Worm (Caenorhabditis elegans) whole organism, L1 larva: Measurements from ENCODE around the gene rfp-1.

ENCODE experiments used
- C04F5.9 ChIP-seq: sonication (generic microtip); optimal IDR thresholded peaks from 2 replicates; lab custom pipeline; 2016; ENCODE audit warnings: missing genetic modification characterization, missing compliant biosample characterization
- C16A3.4 ChIP-seq: fragments of 150-350 bp; optimal IDR thresholded peaks from 2 replicates; lab custom pipeline; 2014; ENCODE audit warnings: missing biosample characterization, missing genetic modification characterization
- Y116A8C.19 ChIP-seq: sonication (generic microtip); optimal IDR thresholded peaks from 2 replicates; lab custom pipeline; 2016; ENCODE audit warnings: missing compliant biosample characterization, missing genetic modification characterization, borderline replicate concordance
- alr-1 ChIP-seq: fragments of 200-800 bp; sonication (Bioruptor generic); optimal IDR thresholded peaks from 2 replicates; lab custom pipeline; 2018; ENCODE audit warnings: borderline replicate concordance, mild to moderate bottlenecking, missing genetic modification characterization, missing compliant biosample characterization
- aly-2 ChIP-seq: fragments of 150-350 bp; optimal IDR thresholded peaks from 2 replicates; lab custom pipeline; 2014; ENCODE audit warnings: missing biosample characterization, missing genetic modification characterization
- blmp-1 ChIP-seq: fragments of 150-350 bp; optimal IDR thresholded peaks from 2 replicates; lab custom pipeline; 2014; ENCODE audit warnings: missing biosample characterization, missing genetic modification characterization
- ceh-8 ChIP-seq: fragments of 200-800 bp; sonication (Bioruptor generic); optimal IDR thresholded peaks from 2 replicates; lab custom pipeline; 2018; ENCODE audit warnings: mild to moderate bottlenecking, missing genetic modification characterization, moderate library complexity, missing compliant biosample characterization
- ceh-82 ChIP-seq, 3 experiments: fragments of 150-350 bp in 1 of 3; sonication (generic microtip) in 2 of 3; optimal IDR thresholded peaks; 2 replicates each; lab custom pipeline; 2014 to 2017; ENCODE audit warnings: missing biosample characterization in 3 of 3, missing genetic modification characterization in 3 of 3
- ceh-90 ChIP-seq: sonication (generic microtip); optimal IDR thresholded peaks from 2 replicates; lab custom pipeline; 2016; ENCODE audit warnings: missing genetic modification characterization, missing compliant biosample characterization
- ces-1 ChIP-seq: fragments of 150-350 bp; optimal IDR thresholded peaks from 2 replicates; lab custom pipeline; 2014; ENCODE audit warnings: missing biosample characterization, missing genetic modification reagents, missing genetic modification characterization
- dsc-1 ChIP-seq: sonication (generic microtip); optimal IDR thresholded peaks from 2 replicates; lab custom pipeline; 2016; ENCODE audit warnings: mild to moderate bottlenecking, missing genetic modification characterization, missing compliant biosample characterization
- efl-1 ChIP-seq, 4 experiments: fragments of 150-350 bp; optimal IDR thresholded peaks in 3 of 4; peaks in 1 of 4; 1 replicate in 1 of 4; 2 replicates in 3 of 4; lab custom pipeline; 2014; ENCODE audit warnings: missing biosample characterization in 2 of 4, missing genetic modification characterization in 2 of 4, missing genetic modification reagents in 2 of 4
- efl-3 ChIP-seq: fragments of 200-800 bp; sonication (Bioruptor generic); optimal IDR thresholded peaks from 2 replicates; lab custom pipeline; 2018; ENCODE audit warnings: mild to moderate bottlenecking, missing genetic modification characterization, missing compliant biosample characterization
- egl-27 ChIP-seq, 2 experiments: fragments of 150-350 bp in 1 of 2; sonication (generic microtip); optimal IDR thresholded peaks; 3 replicates each; lab custom pipeline; 2017 to 2018; ENCODE audit warnings: missing biosample characterization in 2 of 2, missing genetic modification characterization in 2 of 2, missing genetic modification reagents in 2 of 2
- elt-3 ChIP-seq, 6 experiments: fragments of 150-350 bp in 1 of 6; sonication (generic microtip); optimal IDR thresholded peaks; 2 replicates each; lab custom pipeline; 2017 to 2018; ENCODE audit warnings: missing biosample characterization in 6 of 6, missing genetic modification characterization in 6 of 6, inconsistent platforms in 1 of 6
- grh-1 ChIP-seq: fragments of 200-800 bp; sonication (Bioruptor generic); IDR thresholded peaks from 2 replicates; pipeline ENCODE4 v1.3.6; 2022; ENCODE audit warnings: missing genetic modification reagents, missing genetic modification characterization, missing compliant biosample characterization
- hpl-2 ChIP-seq: fragments of 150-350 bp; optimal IDR thresholded peaks from 2 replicates; lab custom pipeline; 2014; ENCODE audit warnings: missing biosample characterization, missing genetic modification reagents, missing genetic modification characterization
- lin-13 ChIP-seq: fragments of 150-350 bp; optimal IDR thresholded peaks from 2 replicates; lab custom pipeline; 2014; ENCODE audit warnings: missing biosample characterization, missing genetic modification reagents, missing genetic modification characterization
- lin-35 ChIP-seq, 2 experiments: fragments of 150-350 bp; optimal IDR thresholded peaks; 2 replicates each; lab custom pipeline; 2014; ENCODE audit warnings: missing biosample characterization in 2 of 2, missing genetic modification characterization in 2 of 2, missing genetic modification reagents in 2 of 2
- lin-39 ChIP-seq: fragments of 150-350 bp; optimal IDR thresholded peaks from 2 replicates; lab custom pipeline; 2014; ENCODE audit warnings: missing biosample characterization, missing genetic modification reagents, missing genetic modification characterization
- lsy-2 ChIP-seq, 2 experiments: fragments of 150-350 bp; optimal IDR thresholded peaks; 2 replicates each; lab custom pipeline; 2014; ENCODE audit warnings: missing biosample characterization in 2 of 2, missing genetic modification characterization in 2 of 2
- mab-9 ChIP-seq: fragments of 200-800 bp; sonication (Bioruptor generic); IDR thresholded peaks from 2 replicates; pipeline ENCODE4 v1.3.6; 2022; ENCODE audit warnings: missing genetic modification reagents, missing genetic modification characterization, missing compliant biosample characterization
- mdl-1 ChIP-seq, 2 experiments: fragments of 150-350 bp; optimal IDR thresholded peaks; 2 replicates each; lab custom pipeline; 2014 to 2017; ENCODE audit warnings: missing biosample characterization in 2 of 2, missing genetic modification characterization in 2 of 2, inconsistent platforms in 1 of 2
- nhr-12 ChIP-seq: sonication (generic microtip); optimal IDR thresholded peaks from 2 replicates; lab custom pipeline; 2017; ENCODE audit warnings: missing biosample characterization, missing genetic modification characterization
- nhr-20 ChIP-seq: sonication (generic microtip); optimal IDR thresholded peaks from 2 replicates; lab custom pipeline; 2016; ENCODE audit warnings: mild to moderate bottlenecking, missing genetic modification characterization, missing compliant biosample characterization
- nhr-47 ChIP-seq: sonication (generic microtip); optimal IDR thresholded peaks from 2 replicates; lab custom pipeline; 2016; ENCODE audit warnings: mild to moderate bottlenecking, missing genetic modification characterization, moderate library complexity, missing compliant biosample characterization
- nhr-84 ChIP-seq: sonication (generic microtip); optimal IDR thresholded peaks from 2 replicates; lab custom pipeline; 2017; ENCODE audit warnings: missing biosample characterization, missing genetic modification characterization
- nhr-85 ChIP-seq: sonication (generic microtip); peaks from one replicate; lab custom pipeline; 2016; ENCODE audit warnings: missing genetic modification characterization, inconsistent platforms, missing compliant biosample characterization
- nhr-90 ChIP-seq: sonication (generic microtip); optimal IDR thresholded peaks from 2 replicates; lab custom pipeline; 2016; ENCODE audit warnings: mild to moderate bottlenecking, missing genetic modification characterization, missing compliant biosample characterization; ENCODE audit not compliant: poor library complexity
- pag-3 ChIP-seq: sonication (generic microtip); optimal IDR thresholded peaks from 2 replicates; lab custom pipeline; 2017; ENCODE audit warnings: missing genetic modification characterization, mild to moderate bottlenecking, missing compliant biosample characterization, antibody characterized with exemption, borderline replicate concordance; ENCODE audit not compliant: insufficient read depth
- rnt-1 ChIP-seq: sonication (generic microtip); optimal IDR thresholded peaks from 2 replicates; lab custom pipeline; 2016; ENCODE audit warnings: mild to moderate bottlenecking, missing genetic modification characterization, moderate library complexity, missing compliant biosample characterization
- skn-1 ChIP-seq: fragments of 150-350 bp; optimal IDR thresholded peaks from 2 replicates; lab custom pipeline; 2014; ENCODE audit warnings: missing biosample characterization, missing genetic modification characterization
- snu-23 ChIP-seq: sonication (generic microtip); optimal IDR thresholded peaks from 2 replicates; lab custom pipeline; 2016; ENCODE audit warnings: missing genetic modification characterization, missing compliant biosample characterization
- sox-4 ChIP-seq: sonication (generic microtip); optimal IDR thresholded peaks from 2 replicates; lab custom pipeline; 2016; ENCODE audit warnings: missing genetic modification characterization, missing compliant biosample characterization
- sptf-1 ChIP-seq: fragments of 150-350 bp; optimal IDR thresholded peaks from 2 replicates; lab custom pipeline; 2014; ENCODE audit warnings: missing biosample characterization, missing genetic modification characterization
- sup-37 ChIP-seq: fragments of 200-800 bp; sonication (Bioruptor generic); optimal IDR thresholded peaks from 2 replicates; lab custom pipeline; 2018; ENCODE audit warnings: mild to moderate bottlenecking, missing genetic modification characterization, missing compliant biosample characterization
- swsn-7 ChIP-seq: sonication (generic microtip); optimal IDR thresholded peaks from 2 replicates; lab custom pipeline; 2016; ENCODE audit warnings: missing genetic modification characterization, missing compliant biosample characterization
- tbx-2 ChIP-seq: sonication (generic microtip); optimal IDR thresholded peaks from 2 replicates; lab custom pipeline; 2016; ENCODE audit warnings: missing genetic modification characterization, missing compliant biosample characterization
- unc-130 ChIP-seq: fragments of 150-350 bp; optimal IDR thresholded peaks from 2 replicates; lab custom pipeline; 2017; ENCODE audit warnings: missing biosample characterization, missing genetic modification characterization, inconsistent platforms
- unc-30 ChIP-seq: sonication (generic microtip); optimal IDR thresholded peaks from 2 replicates; lab custom pipeline; 2017; ENCODE audit warnings: missing biosample characterization, missing genetic modification characterization
- unc-86 ChIP-seq: sonication (generic microtip); optimal IDR thresholded peaks from 2 replicates; lab custom pipeline; 2016; ENCODE audit warnings: missing genetic modification characterization, missing compliant biosample characterization
- vab-15 ChIP-seq: sonication (generic microtip); optimal IDR thresholded peaks from 2 replicates; lab custom pipeline; 2017; ENCODE audit warnings: missing genotype, mild to moderate bottlenecking, missing genetic modification characterization, missing compliant biosample characterization
- xbp-1 ChIP-seq: sonication (generic microtip); optimal IDR thresholded peaks from 2 replicates; lab custom pipeline; 2016; ENCODE audit warnings: missing genetic modification characterization, missing compliant biosample characterization
- zag-1 ChIP-seq: fragments of 150-350 bp; optimal IDR thresholded peaks from 2 replicates; lab custom pipeline; 2014; ENCODE audit warnings: missing biosample characterization, missing genetic modification characterization
- zip-4 ChIP-seq: fragments of 200-800 bp; sonication (Bioruptor generic); optimal IDR thresholded peaks from 2 replicates; lab custom pipeline; 2018; ENCODE audit warnings: mild to moderate bottlenecking, missing genetic modification characterization, moderate library complexity, missing compliant biosample characterization
- ztf-11 ChIP-seq, 2 experiments: sonication (generic microtip); optimal IDR thresholded peaks; 2 replicates each; lab custom pipeline; 2016 to 2017; ENCODE audit warnings: missing genetic modification characterization in 2 of 2, missing biosample characterization in 1 of 2, missing compliant biosample characterization in 1 of 2
- ztf-4 ChIP-seq: fragments of 150-350 bp; optimal IDR thresholded peaks from 2 replicates; lab custom pipeline; 2014; ENCODE audit warnings: missing biosample characterization, missing genetic modification characterization

Gene rfp-1

DNA sequence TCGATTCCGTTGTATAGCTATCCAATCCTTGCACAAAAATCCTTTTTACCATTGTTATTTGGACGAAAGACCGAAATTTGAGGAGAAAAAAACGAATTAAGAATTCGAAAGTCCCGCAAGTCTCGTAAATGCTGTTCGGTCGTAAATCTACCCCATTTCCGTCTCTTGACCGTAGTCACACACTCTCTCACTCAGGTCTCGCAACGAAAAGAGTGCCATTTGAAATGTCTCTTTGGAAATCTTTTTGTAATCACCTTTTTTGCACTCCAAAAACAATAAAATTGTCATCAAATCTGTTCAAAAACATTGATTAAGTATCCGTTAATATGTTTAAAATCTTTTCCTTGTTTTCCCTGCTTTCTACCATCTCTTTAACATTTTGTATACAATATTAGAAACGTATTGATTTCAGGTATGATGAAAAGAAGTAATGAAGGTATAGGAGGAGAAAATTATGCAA lies at the start of gene rfp-1, which contains the start of gene R05D3.8 (continued):
- TF ChIP-seq nhr-90 (tag; lab: Kevin White, UChicago): peak; percentile 63
- peak; percentile 63 for TF ChIP-seq unc-86
- TF ChIP-seq efl-1 (optimal IDR thresholded peaks at IDR 0.05; lab: Kevin White, UChicago): peak; percentile 89 to 92
- TF ChIP-seq efl-1 (GFP tag; optimal IDR thresholded peaks at IDR 0.05 in 1 of 2; lab: Kevin White, UChicago): peak; percentile 80 to 97
- peak; percentile 43 for TF ChIP-seq ztf-4
- peak; percentile 66 for TF ChIP-seq grh-1 (GFP tag; lab: Robert Waterston, UW)
- TF ChIP-seq C04F5.9 (tag; lab: Kevin White, UChicago): peak; percentile 58
- peak in 1 of 2 experiments; percentile 9 for TF ChIP-seq ztf-11 (tag; optimal IDR thresholded peaks at IDR 0.05; lab: Kevin White, UChicago)
- no peak for TF ChIP-seq egl-27 (tag; optimal IDR thresholded peaks at IDR 0.05; lab: Kevin White, UChicago)
- peak; percentile 44 for TF ChIP-seq lin-39 (tag; lab: Kevin White, UChicago)
- TF ChIP-seq hpl-2: no peak
- TF ChIP-seq vab-15 (tag; lab: Kevin White, UChicago): peak; percentile 32
- TF ChIP-seq nhr-84 (tag; lab: Kevin White, UChicago): no peak
- TF ChIP-seq aly-2 (tag; lab: Kevin White, UChicago): peak; percentile 56
- TF ChIP-seq sup-37 (GFP tag; lab: Kevin White, UChicago): no peak
- 0 out of 2 replicates have a peak, but pooled peaks have one; percentile 7 for TF ChIP-seq mab-9 (GFP tag; lab: Robert Waterston, UW)
- TF ChIP-seq elt-3 (tag; optimal IDR thresholded peaks at IDR 0.05; lab: Kevin White, UChicago): peak in 3 of 6 experiments; percentile 4 to 74 (median 20)
- no peak for TF ChIP-seq sptf-1 (tag; lab: Kevin White, UChicago)
- no peak for TF ChIP-seq zag-1
- no peak for TF ChIP-seq pag-3 (tag; lab: Kevin White, UChicago)
- TF ChIP-seq ceh-90: no peak
- TF ChIP-seq dsc-1 (tag; lab: Kevin White, UChicago): peak; percentile 52
- peak; percentile 88 for TF ChIP-seq nhr-85 (tag; lab: Kevin White, UChicago)
- peak; percentile 71 for TF ChIP-seq swsn-7
- no peak for TF ChIP-seq unc-30 (tag; lab: Kevin White, UChicago)
- peak; percentile 80 for TF ChIP-seq nhr-47 (tag; lab: Kevin White, UChicago)
- TF ChIP-seq xbp-1 (tag; lab: Kevin White, UChicago): peak; percentile 73
- TF ChIP-seq Y116A8C.19 (tag; lab: Kevin White, UChicago): no peak
- TF ChIP-seq efl-3 (GFP tag; lab: Kevin White, UChicago): no peak
- TF ChIP-seq mdl-1 (tag; optimal IDR thresholded peaks at IDR 0.05; lab: Kevin White, UChicago): peak in 1 of 2 experiments; percentile 67
- peak; percentile 73 for TF ChIP-seq lin-13 (GFP tag; lab: Kevin White, UChicago)

DNA sequence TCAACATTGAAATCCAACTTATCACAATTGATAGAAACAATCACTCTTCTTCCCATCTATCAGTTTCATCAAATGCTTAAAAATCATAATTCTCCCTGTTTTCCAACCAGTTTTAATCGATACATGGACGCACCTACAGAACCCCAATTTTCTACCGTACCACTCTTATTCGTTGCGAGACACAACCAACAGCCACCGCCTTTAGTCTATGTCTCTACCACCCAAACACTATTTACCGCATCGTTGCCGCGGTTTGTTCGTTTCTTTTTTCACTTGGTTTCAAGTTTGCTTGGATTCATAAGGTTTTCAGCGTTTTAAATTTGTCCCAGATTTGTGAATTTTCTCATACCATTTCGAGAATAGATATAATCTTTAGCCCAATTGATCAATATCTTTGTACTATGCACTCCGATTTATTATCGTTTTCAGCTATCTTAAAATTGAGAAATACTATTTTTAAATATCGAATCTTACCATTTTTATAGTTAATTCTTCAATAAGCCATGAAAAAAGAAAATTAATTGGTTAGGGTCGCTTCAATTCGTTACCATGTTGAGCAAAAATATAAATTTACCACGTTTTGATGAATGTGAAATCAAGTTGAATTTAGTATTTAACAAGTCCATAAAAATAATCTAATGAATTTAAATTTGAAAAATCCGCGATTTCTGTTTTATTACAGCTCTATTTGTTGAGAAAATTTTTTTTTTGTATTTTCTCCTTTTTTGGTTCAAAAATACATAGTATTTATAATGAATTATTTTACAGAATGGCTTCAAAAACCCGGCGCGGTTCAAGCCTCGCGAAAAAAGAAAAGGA lies 48.0 kb upstream of the rfp-1 start, which contains the start of gene F10E9.3:
TSS of gene F10E9.3 (plus strand) at position 769 of the 819 bp plus-strand sequence.
- peak; percentile 80 to 97 for TF ChIP-seq lsy-2 (tag; optimal IDR thresholded peaks at IDR 0.05; lab: Kevin White, UChicago)
- TF ChIP-seq hpl-2: no peak
- TF ChIP-seq rnt-1 (tag; lab: Kevin White, UChicago): peak; percentile 27
- TF ChIP-seq tbx-2 (tag; lab: Kevin White, UChicago): no peak
- TF ChIP-seq blmp-1 (tag; lab: Kevin White, UChicago): peak; percentile 50
- TF ChIP-seq mab-9 (GFP tag; lab: Robert Waterston, UW): no peak
- TF ChIP-seq lin-13 (GFP tag; lab: Kevin White, UChicago): no peak
- TF ChIP-seq nhr-12 (tag; lab: Kevin White, UChicago): no peak
- TF ChIP-seq ceh-8 (GFP tag; lab: Kevin White, UChicago): no peak
- TF ChIP-seq snu-23 (GFP tag; lab: Kevin White, UChicago): peak; percentile 23
- TF ChIP-seq zip-4 (GFP tag; lab: Kevin White, UChicago): no peak
- TF ChIP-seq unc-86: no peak
- TF ChIP-seq ceh-82 (tag; optimal IDR thresholded peaks at IDR 0.05; lab: Kevin White, UChicago): no peak
- TF ChIP-seq sptf-1 (tag; lab: Kevin White, UChicago): no peak
- TF ChIP-seq Y116A8C.19 (tag; lab: Kevin White, UChicago): no peak
- TF ChIP-seq C16A3.4: peak; percentile 3
- no peak for TF ChIP-seq elt-3 (tag; optimal IDR thresholded peaks at IDR 0.05; lab: Kevin White, UChicago)
- peak; percentile 3 to 72 for TF ChIP-seq lin-35 (GFP tag; optimal IDR thresholded peaks at IDR 0.05; lab: Kevin White, UChicago)
- peak; percentile 78 for TF ChIP-seq nhr-85 (tag; lab: Kevin White, UChicago)
- TF ChIP-seq ces-1: no peak
- no peak for TF ChIP-seq sox-4 (tag; lab: Kevin White, UChicago)
- TF ChIP-seq alr-1 (tag; lab: Kevin White, UChicago): no peak
- no peak for TF ChIP-seq ztf-4
- TF ChIP-seq skn-1 (tag; lab: Kevin White, UChicago): peak; percentile 21
- peak; percentile 42 to 58 for TF ChIP-seq efl-1 (optimal IDR thresholded peaks at IDR 0.05; lab: Kevin White, UChicago)
- peak; percentile 16 to 86 for TF ChIP-seq efl-1 (GFP tag; optimal IDR thresholded peaks at IDR 0.05 in 1 of 2; lab: Kevin White, UChicago)
- TF ChIP-seq unc-130 (tag; lab: Kevin White, UChicago): no peak
- no peak for TF ChIP-seq nhr-20 (tag; lab: Kevin White, UChicago)
